Fruit fly (Drosophila melanogaster) whole organism, embryonic: ENCODE measurements around the gene CG12470.

Experiments used
- Ada2b ChIP-seq: fragments of 200-800 bp; sonication (Bioruptor generic); IDR thresholded peaks from 2 replicates; pipeline ENCODE4 v1.3.6; 2022; ENCODE audit warnings: missing biosample characterization, missing genetic modification characterization
- Antp ChIP-seq: fragments of 200-800 bp; sonication (Bioruptor generic); optimal IDR thresholded peaks from 3 replicates; lab custom pipeline; 2016; ENCODE audit warnings: missing biosample characterization, missing genetic modification characterization
- Blimp-1 ChIP-seq: fragments of 200-800 bp; sonication (Bioruptor generic); optimal IDR thresholded peaks from 3 replicates; lab custom pipeline; 2018; ENCODE audit warnings: missing biosample characterization, missing genetic modification characterization, mild to moderate bottlenecking, moderate library complexity, missing genetic modification reagents
- CG10431 ChIP-seq: fragments of 200-800 bp; sonication (Bioruptor generic); optimal IDR thresholded peaks from 3 replicates; lab custom pipeline; 2018; ENCODE audit warnings: missing biosample characterization, mild to moderate bottlenecking, missing genetic modification characterization
- CG10543 ChIP-seq: fragments of 200-800 bp; sonication (Bioruptor generic); optimal IDR thresholded peaks from 3 replicates; lab custom pipeline; 2017; ENCODE audit warnings: missing biosample characterization, mild to moderate bottlenecking, missing genetic modification characterization, moderate library complexity
- CG10959 ChIP-seq: fragments of 200-800 bp; sonication (Bioruptor generic); IDR thresholded peaks from 2 replicates; pipeline ENCODE4 v1.3.6; 2022; ENCODE audit warnings: missing biosample characterization, missing genetic modification characterization
- CG1529 ChIP-seq: fragments of 200-800 bp; sonication (Bioruptor generic); optimal IDR thresholded peaks from 3 replicates; lab custom pipeline; 2018; ENCODE audit warnings: missing biosample characterization, missing genetic modification characterization
- CG1832 ChIP-seq: fragments of 200-800 bp; sonication (Bioruptor generic); optimal IDR thresholded peaks from 2 replicates; lab custom pipeline; 2017; ENCODE audit warnings: missing biosample characterization, mild to moderate bottlenecking, missing genetic modification characterization, inconsistent platforms
- CG18476 ChIP-seq: fragments of 200-800 bp; sonication (Bioruptor generic); optimal IDR thresholded peaks from 2 replicates; lab custom pipeline; 2016; ENCODE audit warnings: missing biosample characterization, mild to moderate bottlenecking, missing genetic modification characterization
- CG3163 ChIP-seq: fragments of 200-800 bp; sonication (Bioruptor generic); optimal IDR thresholded peaks from 3 replicates; lab custom pipeline; 2016; ENCODE audit warnings: missing biosample characterization, missing genetic modification characterization
- CG32767 ChIP-seq: fragments of 200-800 bp; sonication (Bioruptor generic); IDR thresholded peaks from 2 replicates; pipeline ENCODE4 v1.3.6; 2022; ENCODE audit warnings: missing biosample characterization, missing genetic modification characterization
- CG5953 ChIP-seq: fragments of 200-800 bp; sonication (Bioruptor generic); IDR thresholded peaks from 2 replicates; pipeline ENCODE4 v1.3.6; 2022; ENCODE audit warnings: missing biosample characterization, missing genetic modification characterization
- CG6854 ChIP-seq: fragments of 200-800 bp; sonication (Bioruptor generic); optimal IDR thresholded peaks from 3 replicates; lab custom pipeline; 2017; ENCODE audit warnings: missing biosample characterization, mild to moderate bottlenecking, missing genetic modification characterization
- CG7745 ChIP-seq: fragments of 200-800 bp; sonication (Bioruptor generic); optimal IDR thresholded peaks from 2 replicates; lab custom pipeline; 2018; ENCODE audit warnings: missing biosample characterization, mild to moderate bottlenecking, missing genetic modification characterization, moderate library complexity
- Camta ChIP-seq: fragments of 200-800 bp; sonication (Bioruptor generic); optimal IDR thresholded peaks from 2 replicates; lab custom pipeline; 2016; ENCODE audit warnings: missing biosample characterization, missing genetic modification characterization
- H15 ChIP-seq: fragments of 200-800 bp; sonication (Bioruptor generic); IDR thresholded peaks from 3 replicates; pipeline ENCODE4 v1.3.6; 2022; ENCODE audit warnings: missing biosample characterization, missing genetic modification characterization
- HLH4C ChIP-seq: fragments of 200-800 bp; sonication (Bioruptor generic); IDR thresholded peaks from 3 replicates; pipeline ENCODE4 v1.3.6; 2022; ENCODE audit warnings: missing biosample characterization, missing genetic modification characterization; ENCODE audit not compliant: partially characterized antibody
- HmgD ChIP-seq: fragments of 200-800 bp; sonication (Bioruptor generic); optimal IDR thresholded peaks from 3 replicates; lab custom pipeline; 2016; ENCODE audit warnings: missing biosample characterization, missing genetic modification characterization
- MTF-1 ChIP-seq: fragments of 200-800 bp; sonication (Bioruptor generic); optimal IDR thresholded peaks from 2 replicates; lab custom pipeline; 2018; ENCODE audit warnings: missing biosample characterization, mild to moderate bottlenecking, missing genetic modification characterization, borderline replicate concordance
- Max ChIP-seq: fragments of 200-800 bp; sonication (Bioruptor generic); optimal IDR thresholded peaks from 2 replicates; lab custom pipeline; 2016; ENCODE audit warnings: missing biosample characterization, mild to moderate bottlenecking, missing genetic modification characterization
- Meics ChIP-seq: fragments of 200-800 bp; sonication (Bioruptor generic); optimal IDR thresholded peaks from 2 replicates; lab custom pipeline; 2017; ENCODE audit warnings: missing biosample characterization, mild to moderate bottlenecking, missing genetic modification characterization
- Rfx ChIP-seq: fragments of 200-800 bp; sonication (Bioruptor generic); IDR thresholded peaks from 2 replicates; pipeline ENCODE4 v1.3.6; 2022; ENCODE audit warnings: missing biosample characterization, missing genetic modification characterization
- Vsx1 ChIP-seq: fragments of 200-800 bp; sonication (Bioruptor generic); optimal IDR thresholded peaks from 2 replicates; lab custom pipeline; 2017; ENCODE audit warnings: missing biosample characterization, mild to moderate bottlenecking, missing genetic modification characterization, missing genetic modification reagents
- YL-1 ChIP-seq: fragments of 200-800 bp; sonication (Bioruptor generic); optimal IDR thresholded peaks from 3 replicates; lab custom pipeline; 2017; ENCODE audit warnings: missing biosample characterization, mild to moderate bottlenecking, missing genetic modification characterization
- br ChIP-seq: fragments of >200 bp; optimal IDR thresholded peaks from 2 replicates; lab custom pipeline; 2017
- cg ChIP-seq: fragments of 200-800 bp; sonication (Bioruptor generic); optimal IDR thresholded peaks from 3 replicates; lab custom pipeline; 2019; ENCODE audit warnings: missing biosample characterization, mild to moderate bottlenecking, missing genetic modification characterization, moderate library complexity
- chm ChIP-seq: fragments of 200-800 bp; sonication (Bioruptor generic); IDR thresholded peaks from 2 replicates; pipeline ENCODE4 v1.3.6; 2022; ENCODE audit warnings: missing biosample characterization, missing genetic modification characterization
- crc ChIP-seq: fragments of 200-800 bp; sonication (Bioruptor generic); optimal IDR thresholded peaks from 2 replicates; lab custom pipeline; 2016; ENCODE audit warnings: missing biosample characterization, missing genetic modification characterization
- exex ChIP-seq: fragments of 200-800 bp; sonication (Bioruptor generic); optimal IDR thresholded peaks from 4 replicates; lab custom pipeline; 2018; ENCODE audit warnings: missing biosample characterization, mild to moderate bottlenecking, missing genetic modification characterization, moderate library complexity
- insv ChIP-seq, 2 experiments: fragments of 200-800 bp; sonication (Bioruptor generic); optimal IDR thresholded peaks; 3 replicates each; lab custom pipeline; 2016 to 2018; ENCODE audit warnings: missing biosample characterization in 2 of 2, missing genetic modification characterization in 2 of 2
- kah ChIP-seq: fragments of 200-800 bp; sonication (Bioruptor generic); optimal IDR thresholded peaks from 2 replicates; lab custom pipeline; 2018; ENCODE audit warnings: missing biosample characterization, mild to moderate bottlenecking, missing genetic modification characterization
- kni ChIP-seq: fragments of 200-800 bp; sonication (Bioruptor generic); optimal IDR thresholded peaks from 3 replicates; lab custom pipeline; 2017; ENCODE audit warnings: mild to moderate bottlenecking, missing biosample characterization, missing genetic modification reagents, missing genetic modification characterization
- lov ChIP-seq, 2 experiments: fragments of 200-800 bp in 1 of 2; fragments of >200 bp in 1 of 2; sonication (Bioruptor generic) in 1 of 2; IDR thresholded peaks in 1 of 2; optimal IDR thresholded peaks in 1 of 2; 2 replicates in 1 of 2; 3 replicates in 1 of 2; pipeline versions ENCODE4 v1.3.6 to Lab custom; 2017 to 2022; ENCODE audit warnings: missing biosample characterization in 1 of 2, missing genetic modification characterization in 1 of 2
- mld ChIP-seq: fragments of 200-800 bp; sonication (Bioruptor generic); IDR thresholded peaks from 3 replicates; pipeline ENCODE4 v1.3.6; 2022; ENCODE audit warnings: missing biosample characterization, missing genetic modification characterization; ENCODE audit not compliant: partially characterized antibody
- odd ChIP-seq: fragments of 200-800 bp; sonication (Bioruptor generic); optimal IDR thresholded peaks from 2 replicates; lab custom pipeline; 2017; ENCODE audit warnings: missing biosample characterization, mild to moderate bottlenecking, missing genetic modification characterization
- org-1 ChIP-seq: fragments of 200-800 bp; sonication (Bioruptor generic); optimal IDR thresholded peaks from 2 replicates; lab custom pipeline; 2017; ENCODE audit warnings: missing biosample characterization, missing genetic modification characterization
- otp ChIP-seq: fragments of 200-800 bp; sonication (Bioruptor generic); IDR thresholded peaks from 3 replicates; pipeline ENCODE4, ENCODE4 v1.3.6; 2022; ENCODE audit warnings: missing biosample characterization, missing genetic modification characterization
- pan ChIP-seq, 4 experiments: fragments of >200 bp in 3 of 4; fragments of 200-800 bp in 1 of 4; sonication (Bioruptor generic) in 1 of 4; optimal IDR thresholded peaks in 3 of 4; IDR thresholded peaks in 1 of 4; 2 replicates each; pipeline versions ENCODE4 v1.3.6 to Lab custom; 2017 to 2022; ENCODE audit warnings: missing biosample characterization in 2 of 4, missing genetic modification characterization in 2 of 4, mixed read lengths in 1 of 4
- peb ChIP-seq: fragments of 200-800 bp; sonication (Bioruptor generic); IDR thresholded peaks from 2 replicates; pipeline ENCODE4 v1.3.6; 2022; ENCODE audit warnings: missing biosample characterization, missing genetic modification characterization
- pfk ChIP-seq: fragments of 200-800 bp; sonication (Bioruptor generic); optimal IDR thresholded peaks from 2 replicates; lab custom pipeline; 2018; ENCODE audit warnings: missing biosample characterization, mild to moderate bottlenecking, missing genetic modification characterization, moderate library complexity
- pum ChIP-seq: fragments of 200-800 bp; sonication (Bioruptor generic); optimal IDR thresholded peaks from 2 replicates; lab custom pipeline; 2016; ENCODE audit warnings: missing biosample characterization, missing genetic modification characterization
- ro ChIP-seq: fragments of 200-800 bp; sonication (Bioruptor generic); IDR thresholded peaks from 2 replicates; pipeline ENCODE4 v1.3.6; 2022; ENCODE audit warnings: missing biosample characterization, missing genetic modification characterization
- sens ChIP-seq: fragments of 200-800 bp; sonication (Bioruptor generic); peaks from one replicate; lab custom pipeline; 2016; ENCODE audit warnings: missing biosample characterization, missing genetic modification characterization
- sob ChIP-seq: fragments of 200-800 bp; sonication (Bioruptor generic); IDR thresholded peaks from 2 replicates; pipeline ENCODE4 v1.3.6; 2022; ENCODE audit warnings: missing biosample characterization, missing genetic modification characterization
- tll ChIP-seq, 2 experiments: fragments of 200-800 bp in 1 of 2; fragments of >200 bp in 1 of 2; sonication (Bioruptor generic) in 1 of 2; optimal IDR thresholded peaks; 2 replicates each; lab custom pipeline; 2017 to 2019; ENCODE audit warnings: missing biosample characterization in 2 of 2, missing genetic modification characterization in 2 of 2, mild to moderate bottlenecking in 1 of 2, moderate library complexity in 1 of 2
- trem ChIP-seq: fragments of 200-800 bp; optimal IDR thresholded peaks from 3 replicates; lab custom pipeline; 2019; ENCODE audit warnings: missing biosample characterization, mild to moderate bottlenecking, missing genetic modification characterization, moderate library complexity
- wdn ChIP-seq: fragments of 200-800 bp; sonication (Bioruptor generic); IDR thresholded peaks from 2 replicates; pipeline ENCODE4 v1.3.6; 2022; ENCODE audit warnings: missing biosample characterization, missing genetic modification characterization
- wek ChIP-seq: fragments of 200-800 bp; sonication (Bioruptor generic); optimal IDR thresholded peaks from 3 replicates; lab custom pipeline; 2018; ENCODE audit warnings: missing biosample characterization, mild to moderate bottlenecking, missing genetic modification characterization, moderate library complexity
- z ChIP-seq: fragments of 200-800 bp; sonication (Bioruptor generic); IDR thresholded peaks from 3 replicates; pipeline ENCODE4 v1.3.6; 2022; ENCODE audit warnings: missing biosample characterization, missing genetic modification characterization
- zfh1 ChIP-seq: fragments of 200-800 bp; sonication (Bioruptor generic); IDR thresholded peaks from 3 replicates; pipeline ENCODE4 v1.3.6; 2022; ENCODE audit warnings: missing biosample characterization, missing genetic modification characterization

CG12470 gene

dm6 chrX:276065-276464, 31.4 kb upstream of the CG12470 start (continued):
- TF ChIP-seq cg (GFP tag; lab: Kevin White, UChicago) (no peak), chm (peak; percentile 70; the same call in 1 of the 2 replicates), CG10431 (GFP tag; lab: Kevin White, UChicago) (no peak), Rfx (GFP tag; lab: Robert Waterston, UW) (no peak; the same call in 1 of the 2 replicates), Ada2b (no peak), kni (no peak), sens (peak; percentile 90), pan (optimal IDR thresholded peaks at IDR 0.05; lab: Kevin White, UChicago) (no peak), pan (GFP tag; optimal IDR thresholded peaks at IDR 0.05 in 1 of 2, IDR thresholded peaks at IDR 0.05 in 1 of 2) (peak in 1 of 2 experiments; percentile 11), CG10543 (GFP tag; lab: Kevin White, UChicago) (peak; percentile 26), insv (GFP tag; optimal IDR thresholded peaks at IDR 0.05; lab: Kevin White, UChicago) (peak in 1 of 2 experiments; percentile 11), CG6854 (GFP tag; lab: Kevin White, UChicago) (no peak), exex (tag; lab: Kevin White, UChicago) (no peak), trem (no peak), peb (GFP tag; lab: Robert Waterston, UW) (no peak), Max (GFP tag; lab: Kevin White, UChicago) (no peak), pfk (GFP tag; lab: Kevin White, UChicago) (no peak), otp (GFP tag; lab: Robert Waterston, UW) (no peak), tll (GFP tag; optimal IDR thresholded peaks at IDR 0.05; lab: Kevin White, UChicago) (no peak), CG32767 (GFP tag; lab: Robert Waterston, UW) (no peak), Vsx1 (GFP tag; lab: Kevin White, UChicago) (no peak), Antp (GFP tag; lab: Kevin White, UChicago) (no peak), MTF-1 (GFP tag; lab: Kevin White, UChicago) (no peak), CG1832 (GFP tag; lab: Kevin White, UChicago) (peak; percentile 87), odd (GFP tag; lab: Kevin White, UChicago) (no peak), CG1529 (GFP tag; lab: Kevin White, UChicago) (no peak), pum (GFP tag; lab: Kevin White, UChicago) (no peak), wdn (no peak), CG18476 (no peak), wek (GFP tag; lab: Kevin White, UChicago) (peak; percentile 22), ro (GFP tag; lab: Robert Waterston, UW) (no peak), CG5953 (GFP tag; lab: Robert Waterston, UW) (no peak), zfh1 (GFP tag; lab: Robert Waterston, UW) (peak; percentile 31; the same call in 1 of the 3 replicates), Meics (peak; percentile 37), H15 (GFP tag; lab: Robert Waterston, UW) (no peak), HmgD (no peak), CG10959 (GFP tag; lab: Robert Waterston, UW) (no peak), sob (GFP tag; lab: Robert Waterston, UW) (0 out of 2 replicates have a peak, but pooled peaks have one; percentile 38), kah (GFP tag; lab: Kevin White, UChicago) (peak; percentile 7), Blimp-1 (GFP tag; lab: Kevin White, UChicago) (no peak), crc (GFP tag; lab: Kevin White, UChicago) (no peak), z (GFP tag; lab: Robert Waterston, UW) (peak; percentile 84), mld (GFP tag; lab: Robert Waterston, UW) (no peak), Camta (no peak), CG3163 (GFP tag; lab: Kevin White, UChicago) (peak; percentile 73), CG7745 (no peak), HLH4C (GFP tag; lab: Robert Waterston, UW) (no peak), lov (optimal IDR thresholded peaks at IDR 0.05; lab: Kevin White, UChicago) (no peak), lov (GFP tag; IDR thresholded peaks at IDR 0.05; lab: Robert Waterston, UW) (no peak), br (lab: Kevin White, UChicago) (no peak), YL-1 (GFP tag; lab: Kevin White, UChicago) (no peak), org-1 (no peak)
